Fruit fly (Drosophila melanogaster) whole organism, embryonic: ENCODE data around the gene CG10467.

ENCODE experiments used
- Antp ChIP-seq: fragments of 200-800 bp; sonication (Bioruptor generic); optimal IDR thresholded peaks from 3 replicates; lab custom pipeline; 2016; ENCODE audit warnings: missing biosample characterization, missing genetic modification characterization
- CG10366 ChIP-seq: fragments of 200-800 bp; sonication (Bioruptor generic); IDR thresholded peaks from 2 replicates; pipeline ENCODE4 v1.3.6; 2022; ENCODE audit warnings: missing biosample characterization, missing genetic modification characterization
- CG10543 ChIP-seq: fragments of 200-800 bp; sonication (Bioruptor generic); optimal IDR thresholded peaks from 3 replicates; lab custom pipeline; 2017; ENCODE audit warnings: missing biosample characterization, mild to moderate bottlenecking, missing genetic modification characterization, moderate library complexity
- CG10979 ChIP-seq: fragments of 200-800 bp; sonication (Bioruptor generic); optimal IDR thresholded peaks from 2 replicates; lab custom pipeline; 2018; ENCODE audit warnings: missing biosample characterization, mild to moderate bottlenecking, missing genetic modification characterization, moderate library complexity
- CG11093 ChIP-seq: fragments of 200-800 bp; sonication (Bioruptor generic); IDR thresholded peaks from 3 replicates; pipeline ENCODE4 v1.3.6; 2022; ENCODE audit warnings: missing biosample characterization, missing genetic modification characterization
- CG11456 ChIP-seq: fragments of 200-800 bp; sonication (Bioruptor generic); IDR thresholded peaks from 3 replicates; pipeline ENCODE4 v1.3.6; 2022; ENCODE audit warnings: missing biosample characterization, missing genetic modification characterization
- CG11723 ChIP-seq: fragments of 200-800 bp; sonication (Bioruptor generic); optimal IDR thresholded peaks from 2 replicates; lab custom pipeline; 2017; ENCODE audit warnings: missing biosample characterization, mild to moderate bottlenecking, missing genetic modification characterization
- CG13624 ChIP-seq: fragments of 200-800 bp; sonication (Bioruptor generic); optimal IDR thresholded peaks from 2 replicates; lab custom pipeline; 2016; ENCODE audit warnings: missing biosample characterization, missing genetic modification characterization
- CG14050 ChIP-seq: fragments of 200-800 bp; sonication (Bioruptor generic); IDR thresholded peaks from 3 replicates; pipeline ENCODE4 v1.3.6; 2022; ENCODE audit warnings: missing biosample characterization, missing genetic modification characterization
- CG15479 ChIP-seq: fragments of 200-800 bp; sonication (Bioruptor generic); optimal IDR thresholded peaks from 3 replicates; lab custom pipeline; 2019; ENCODE audit warnings: missing biosample characterization, mild to moderate bottlenecking, missing genetic modification characterization, moderate library complexity
- CG16813 ChIP-seq: fragments of 200-800 bp; sonication (Bioruptor generic); IDR thresholded peaks from 3 replicates; pipeline ENCODE4 v1.3.6; 2022; ENCODE audit warnings: missing biosample characterization, missing genetic modification characterization; ENCODE audit not compliant: partially characterized antibody
- CG16815 ChIP-seq: fragments of 200-800 bp; sonication (Bioruptor generic); optimal IDR thresholded peaks from 3 replicates; lab custom pipeline; 2017; ENCODE audit warnings: missing biosample characterization, mild to moderate bottlenecking, missing genetic modification characterization
- CG16863 ChIP-seq: fragments of 200-800 bp; sonication (Bioruptor generic); optimal IDR thresholded peaks from 3 replicates; lab custom pipeline; 2016; ENCODE audit warnings: missing biosample characterization, missing genetic modification characterization
- CG18011 ChIP-seq: fragments of 200-800 bp; sonication (Bioruptor generic); optimal IDR thresholded peaks from 2 replicates; lab custom pipeline; 2017; ENCODE audit warnings: missing biosample characterization, missing genetic modification characterization, mild to moderate bottlenecking, moderate library complexity, missing genotype
- CG18599 ChIP-seq: fragments of 200-800 bp; sonication (Bioruptor generic); optimal IDR thresholded peaks from 3 replicates; lab custom pipeline; 2017; ENCODE audit warnings: missing biosample characterization, missing genetic modification characterization, mild to moderate bottlenecking, moderate library complexity, missing genetic modification reagents
- CG18619 ChIP-seq: fragments of 200-800 bp; sonication (Bioruptor generic); optimal IDR thresholded peaks from 3 replicates; lab custom pipeline; 2017; ENCODE audit warnings: missing biosample characterization, mild to moderate bottlenecking, missing genetic modification characterization
- CG2875 ChIP-seq: fragments of 200-800 bp; sonication (Bioruptor generic); optimal IDR thresholded peaks from 2 replicates; lab custom pipeline; 2017; ENCODE audit warnings: missing biosample characterization, mild to moderate bottlenecking, missing genetic modification characterization, missing genetic modification reagents
- CG32767 ChIP-seq: fragments of 200-800 bp; sonication (Bioruptor generic); IDR thresholded peaks from 2 replicates; pipeline ENCODE4 v1.3.6; 2022; ENCODE audit warnings: missing biosample characterization, missing genetic modification characterization
- CG32772 ChIP-seq: fragments of 200-800 bp; sonication (Bioruptor generic); IDR thresholded peaks from 2 replicates; pipeline ENCODE4 v1.3.6; 2022; ENCODE audit warnings: missing biosample characterization, missing genetic modification characterization
- CG3281 ChIP-seq: fragments of 200-800 bp; sonication (Bioruptor generic); optimal IDR thresholded peaks from 3 replicates; lab custom pipeline; 2017; ENCODE audit warnings: missing biosample characterization, mild to moderate bottlenecking, missing genetic modification characterization
- CG3407 ChIP-seq: fragments of 200-800 bp; sonication (Bioruptor generic); optimal IDR thresholded peaks from 2 replicates; lab custom pipeline; 2018; ENCODE audit warnings: missing biosample characterization, mild to moderate bottlenecking, missing genetic modification characterization
- CG4328 ChIP-seq: fragments of 200-800 bp; sonication (Bioruptor generic); optimal IDR thresholded peaks from 3 replicates; lab custom pipeline; 2017; ENCODE audit warnings: missing biosample characterization, missing genetic modification reagents, missing genetic modification characterization
- CG43689 ChIP-seq: fragments of 200-800 bp; sonication (Bioruptor generic); IDR thresholded peaks from 2 replicates; pipeline ENCODE4 v1.3.6; 2022; ENCODE audit warnings: missing biosample characterization, missing genetic modification characterization
- CG6813 ChIP-seq: fragments of 200-800 bp; sonication (Bioruptor generic); optimal IDR thresholded peaks from 2 replicates; lab custom pipeline; 2017; ENCODE audit warnings: missing biosample characterization, missing genetic modification characterization, mild to moderate bottlenecking, moderate library complexity, missing genetic modification reagents
- CG7271 ChIP-seq: fragments of 200-800 bp; sonication (Bioruptor generic); optimal IDR thresholded peaks from 2 replicates; lab custom pipeline; 2018; ENCODE audit warnings: missing biosample characterization, mild to moderate bottlenecking, missing genetic modification characterization, moderate library complexity
- CG8765 ChIP-seq: fragments of 200-800 bp; sonication (Bioruptor generic); IDR thresholded peaks from 2 replicates; pipeline ENCODE4 v1.3.6; 2022; ENCODE audit warnings: missing biosample characterization, missing genetic modification characterization
- CG9932 ChIP-seq: fragments of 200-800 bp; sonication (Bioruptor generic); IDR thresholded peaks from 2 replicates; pipeline ENCODE4 v1.3.6; 2022; ENCODE audit warnings: missing biosample characterization, missing genetic modification characterization
- CoRest ChIP-seq: fragments of 200-800 bp; sonication (Bioruptor generic); optimal IDR thresholded peaks from 3 replicates; lab custom pipeline; 2018; ENCODE audit warnings: missing biosample characterization, mild to moderate bottlenecking, missing genetic modification characterization, moderate library complexity
- HHEX ChIP-seq: fragments of 200-800 bp; sonication (Bioruptor generic); optimal IDR thresholded peaks from 3 replicates; lab custom pipeline; 2017; ENCODE audit warnings: missing biosample characterization, mild to moderate bottlenecking, missing genetic modification characterization, missing genetic modification reagents
- Hr39 ChIP-seq: fragments of >200 bp; optimal IDR thresholded peaks from 2 replicates; lab custom pipeline; 2017
- Jarid2 ChIP-seq: fragments of 200-800 bp; sonication (Bioruptor generic); optimal IDR thresholded peaks from 3 replicates; lab custom pipeline; 2017; ENCODE audit warnings: mild to moderate bottlenecking, missing biosample characterization, missing genetic modification reagents, missing genetic modification characterization
- MESR4 ChIP-seq: fragments of 200-800 bp; sonication (Bioruptor generic); optimal IDR thresholded peaks from 2 replicates; lab custom pipeline; 2018; ENCODE audit warnings: missing biosample characterization, mild to moderate bottlenecking, missing genetic modification characterization, moderate library complexity
- Mes4 ChIP-seq: fragments of 200-800 bp; sonication (Bioruptor generic); optimal IDR thresholded peaks from 2 replicates; lab custom pipeline; 2016; ENCODE audit warnings: missing biosample characterization, missing genetic modification characterization
- Opbp ChIP-seq: fragments of 200-800 bp; sonication (Bioruptor generic); IDR thresholded peaks from 3 replicates; pipeline ENCODE4 v1.3.6; 2022; ENCODE audit warnings: missing biosample characterization, missing genetic modification characterization; ENCODE audit not compliant: partially characterized antibody
- PHDP ChIP-seq: fragments of 200-800 bp; sonication (Bioruptor generic); optimal IDR thresholded peaks from 3 replicates; lab custom pipeline; 2018; ENCODE audit warnings: missing biosample characterization, mild to moderate bottlenecking, missing genetic modification characterization, moderate library complexity
- Xrp1 ChIP-seq: fragments of 200-800 bp; sonication (Bioruptor generic); IDR thresholded peaks from 2 replicates; pipeline ENCODE4 v1.3.6; 2022; ENCODE audit warnings: missing biosample characterization, missing genetic modification characterization
- ap ChIP-seq: fragments of 200-800 bp; sonication (Bioruptor generic); IDR thresholded peaks from 2 replicates; pipeline ENCODE4 v1.3.6; 2022; ENCODE audit warnings: missing biosample characterization, missing genetic modification characterization
- ase ChIP-seq: fragments of 200-800 bp; sonication (Bioruptor generic); IDR thresholded peaks from 3 replicates; pipeline ENCODE4 v1.3.6; 2022; ENCODE audit warnings: missing biosample characterization, missing genetic modification characterization
- bowl ChIP-seq: fragments of 200-800 bp; sonication (Bioruptor generic); IDR thresholded peaks from 2 replicates; pipeline ENCODE4 v1.3.6; 2022; ENCODE audit warnings: missing biosample characterization, missing genetic modification characterization
- br ChIP-seq: fragments of >200 bp; optimal IDR thresholded peaks from 2 replicates; lab custom pipeline; 2017
- chinmo ChIP-seq: fragments of 200-800 bp; sonication (Bioruptor generic); IDR thresholded peaks from 4 replicates; pipeline ENCODE4 v1.3.6; 2022; ENCODE audit warnings: missing biosample characterization, missing genetic modification characterization; ENCODE audit not compliant: partially characterized antibody
- emc ChIP-seq: fragments of 200-800 bp; sonication (Bioruptor generic); optimal IDR thresholded peaks from 2 replicates; lab custom pipeline; 2016; ENCODE audit warnings: missing biosample characterization, missing genetic modification characterization
- fd3F ChIP-seq: fragments of 200-800 bp; sonication (Bioruptor generic); optimal IDR thresholded peaks from 2 replicates; lab custom pipeline; 2018; ENCODE audit warnings: missing biosample characterization, mild to moderate bottlenecking, missing genetic modification characterization, moderate library complexity
- gcm ChIP-seq: fragments of 200-800 bp; sonication (Bioruptor generic); optimal IDR thresholded peaks from 2 replicates; lab custom pipeline; 2019; ENCODE audit warnings: missing biosample characterization, mild to moderate bottlenecking, missing genetic modification characterization, moderate library complexity
- gem ChIP-seq: fragments of 200-800 bp; sonication (Bioruptor generic); optimal IDR thresholded peaks from 2 replicates; lab custom pipeline; 2019; ENCODE audit warnings: missing biosample characterization, mild to moderate bottlenecking, missing genetic modification characterization, moderate library complexity
- mam ChIP-seq: fragments of 200-800 bp; sonication (Bioruptor generic); optimal IDR thresholded peaks from 3 replicates; lab custom pipeline; 2016; ENCODE audit warnings: missing biosample characterization, missing genetic modification characterization
- scrt ChIP-seq: fragments of 200-800 bp; sonication (Bioruptor generic); optimal IDR thresholded peaks from 2 replicates; lab custom pipeline; 2018; ENCODE audit warnings: missing biosample characterization, mild to moderate bottlenecking, missing genetic modification characterization, moderate library complexity
- vfl ChIP-seq: fragments of 200-800 bp; sonication (Bioruptor generic); optimal IDR thresholded peaks from 2 replicates; lab custom pipeline; 2016; ENCODE audit warnings: missing biosample characterization, missing genetic modification characterization

Gene CG10467

DNA sequence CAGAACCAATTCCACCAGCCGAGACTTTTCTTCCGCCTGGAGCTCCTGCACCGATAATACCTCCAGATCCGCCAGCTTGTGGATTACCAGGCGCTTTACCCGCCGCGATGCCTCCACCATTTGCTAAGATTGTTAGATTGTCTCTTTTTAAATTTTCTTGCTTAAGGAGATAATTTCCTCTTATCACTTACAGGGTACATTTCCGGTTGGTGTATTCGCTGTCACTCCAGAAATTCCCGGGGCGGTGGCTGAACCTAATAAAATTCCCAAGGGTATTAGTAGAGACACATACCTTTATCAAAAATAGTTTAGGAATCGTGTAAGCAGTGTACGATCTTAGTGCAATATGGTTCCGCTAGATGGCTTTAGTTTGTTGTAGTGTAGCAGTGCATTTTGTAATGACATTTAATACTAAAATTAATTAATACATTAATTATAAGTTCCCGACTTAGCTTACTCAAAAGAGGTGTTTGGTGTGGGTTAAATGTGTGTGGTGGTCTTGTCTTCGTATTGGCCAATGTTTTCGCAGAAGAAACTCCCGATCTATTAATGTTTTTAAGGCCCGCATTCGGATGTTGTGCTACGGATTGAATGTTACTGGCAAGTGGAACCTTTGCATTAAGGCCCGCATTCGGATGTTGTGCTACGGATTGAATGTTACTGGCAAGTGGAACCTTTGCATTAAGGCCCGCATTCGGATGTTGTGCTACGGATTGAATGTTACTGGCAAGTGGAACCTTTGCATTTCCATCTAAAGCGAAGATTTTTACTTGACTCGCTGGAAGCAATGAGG lies 30.3 kb upstream of the CG10467 start (continued):
- peak; percentile 87 for TF ChIP-seq HHEX (GFP tag; lab: Kevin White, UChicago)
- TF ChIP-seq mam (GFP tag; lab: Kevin White, UChicago) = peak; percentile 79
- TF ChIP-seq PHDP = peak; percentile 73
- TF ChIP-seq CG15479 (GFP tag; lab: Kevin White, UChicago) = no peak
- TF ChIP-seq Jarid2 (GFP tag; lab: Kevin White, UChicago) = peak; percentile 58
- peak; percentile 41 for TF ChIP-seq Xrp1 (GFP tag; lab: Robert Waterston, UW)
- peak; percentile 59; the same call in 1 of the 2 replicates for TF ChIP-seq CG9932 (GFP tag; lab: Robert Waterston, UW)
- TF ChIP-seq gcm (GFP tag; lab: Kevin White, UChicago) = peak; percentile 54
- TF ChIP-seq Hr39 = no peak
- peak; percentile 84 for TF ChIP-seq CG2875 (GFP tag; lab: Kevin White, UChicago)
- TF ChIP-seq fd3F (GFP tag; lab: Kevin White, UChicago) = no peak
- no peak for TF ChIP-seq Opbp (GFP tag; lab: Robert Waterston, UW)
- TF ChIP-seq CG18619 (GFP tag; lab: Kevin White, UChicago) = peak; percentile 75
- TF ChIP-seq chinmo (GFP tag; lab: Robert Waterston, UW) = no peak
- TF ChIP-seq emc (GFP tag; lab: Kevin White, UChicago) = peak; percentile 64
- TF ChIP-seq CG14050 (GFP tag; lab: Robert Waterston, UW) = peak; percentile 79
- no peak for TF ChIP-seq CG16813 (GFP tag; lab: Robert Waterston, UW)
- TF ChIP-seq ase (GFP tag; lab: Robert Waterston, UW) = peak; percentile 79
- peak; percentile 84 for TF ChIP-seq CG3281 (GFP tag; lab: Kevin White, UChicago)
- peak; percentile 79 for TF ChIP-seq CG18599 (GFP tag; lab: Kevin White, UChicago)
- TF ChIP-seq CG8765 (GFP tag; lab: Robert Waterston, UW) = no peak
- TF ChIP-seq CG16863 (GFP tag; lab: Kevin White, UChicago) = peak; percentile 25
- peak; percentile 87 for TF ChIP-seq CG7271
- TF ChIP-seq vfl (GFP tag; lab: Kevin White, UChicago) = no peak
- peak; percentile 71 for TF ChIP-seq CG43689
- peak; percentile 39 for TF ChIP-seq CoRest (tag; lab: Kevin White, UChicago)
- no peak for TF ChIP-seq br (lab: Kevin White, UChicago)
- TF ChIP-seq CG11723 (GFP tag; lab: Kevin White, UChicago) = peak; percentile 40
- TF ChIP-seq CG32767 (GFP tag; lab: Robert Waterston, UW) = peak; percentile 70; the same call in 1 of the 2 replicates
- TF ChIP-seq CG10979 (tag; lab: Kevin White, UChicago) = peak; percentile 70
- no peak for TF ChIP-seq CG18011 (GFP tag; lab: Kevin White, UChicago)
- TF ChIP-seq CG11093 = no peak; the same call in 2 of the 3 replicates
- TF ChIP-seq gem (tag; lab: Kevin White, UChicago) = peak; percentile 42
- peak; percentile 61; the same call in 1 of the 2 replicates for TF ChIP-seq bowl (GFP tag; lab: Robert Waterston, UW)
- TF ChIP-seq MESR4 = peak; percentile 18
- TF ChIP-seq Antp (GFP tag; lab: Kevin White, UChicago) = peak; percentile 50
- peak; percentile 68 for TF ChIP-seq CG3407 (GFP tag; lab: Kevin White, UChicago)
- peak; percentile 17 for TF ChIP-seq CG16815 (GFP tag; lab: Kevin White, UChicago)
- peak; percentile 13 for TF ChIP-seq CG13624 (GFP tag; lab: Kevin White, UChicago)
- TF ChIP-seq scrt (GFP tag; lab: Kevin White, UChicago) = peak; percentile 76
- TF ChIP-seq CG6813 (GFP tag; lab: Kevin White, UChicago) = peak; percentile 90
- peak; percentile 75 for TF ChIP-seq Mes4
- peak; percentile 72 for TF ChIP-seq CG10366
- no peak; the same call in 1 of the 2 replicates for TF ChIP-seq CG32772
- peak; percentile 91; the same call in 2 of the 3 replicates for TF ChIP-seq CG11456 (GFP tag; lab: Robert Waterston, UW)
- TF ChIP-seq CG10543 (GFP tag; lab: Kevin White, UChicago) = peak; percentile 59
- TF ChIP-seq ap (GFP tag; lab: Robert Waterston, UW) = peak; percentile 61
- peak; percentile 81 for TF ChIP-seq CG4328 (GFP tag; lab: Kevin White, UChicago)
